Fruit fly (Drosophila melanogaster) whole organism, embryonic: ENCODE measurements around the gene Mvd.

Experiments used
- Bteb2 ChIP-seq: fragments of 200-800 bp; sonication (Bioruptor generic); optimal IDR thresholded peaks from 2 replicates; lab custom pipeline; 2016; ENCODE audit warnings: missing biosample characterization, missing genetic modification characterization
- CG10321 ChIP-seq: fragments of 200-800 bp; sonication (Bioruptor generic); IDR thresholded peaks from 2 replicates; pipeline ENCODE4 v1.3.6; 2022; ENCODE audit warnings: missing biosample characterization, missing genetic modification characterization
- CG10979 ChIP-seq: fragments of 200-800 bp; sonication (Bioruptor generic); optimal IDR thresholded peaks from 2 replicates; lab custom pipeline; 2018; ENCODE audit warnings: missing biosample characterization, mild to moderate bottlenecking, missing genetic modification characterization, moderate library complexity
- CG11093 ChIP-seq: fragments of 200-800 bp; sonication (Bioruptor generic); IDR thresholded peaks from 3 replicates; pipeline ENCODE4 v1.3.6; 2022; ENCODE audit warnings: missing biosample characterization, missing genetic modification characterization
- CG11247 ChIP-seq: fragments of 200-800 bp; sonication (Bioruptor generic); IDR thresholded peaks from 2 replicates; pipeline ENCODE4 v1.3.6; 2022; ENCODE audit warnings: missing biosample characterization, missing genetic modification characterization
- CG11456 ChIP-seq: fragments of 200-800 bp; sonication (Bioruptor generic); IDR thresholded peaks from 3 replicates; pipeline ENCODE4 v1.3.6; 2022; ENCODE audit warnings: missing biosample characterization, missing genetic modification characterization
- CG12769 ChIP-seq: fragments of 200-800 bp; sonication (Bioruptor generic); optimal IDR thresholded peaks from 2 replicates; lab custom pipeline; 2019; ENCODE audit warnings: missing biosample characterization, mild to moderate bottlenecking, missing genetic modification characterization, moderate library complexity
- CG13894 ChIP-seq: fragments of 200-800 bp; sonication (Bioruptor generic); optimal IDR thresholded peaks from 3 replicates; lab custom pipeline; 2018; ENCODE audit warnings: missing biosample characterization, mild to moderate bottlenecking, missing genetic modification characterization, moderate library complexity
- CG14965 ChIP-seq: fragments of 200-800 bp; sonication (Bioruptor generic); optimal IDR thresholded peaks from 2 replicates; lab custom pipeline; 2016; ENCODE audit warnings: missing biosample characterization, missing genetic modification characterization, borderline replicate concordance
- CG1603 ChIP-seq: fragments of 200-800 bp; sonication (Bioruptor generic); optimal IDR thresholded peaks from 2 replicates; lab custom pipeline; 2019; ENCODE audit warnings: missing biosample characterization, mild to moderate bottlenecking, missing genetic modification characterization, moderate library complexity
- CG17829 ChIP-seq: fragments of 200-800 bp; optimal IDR thresholded peaks from 2 replicates; lab custom pipeline; 2019; ENCODE audit warnings: missing biosample characterization, mild to moderate bottlenecking, missing genetic modification characterization, moderate library complexity
- CG18011 ChIP-seq: fragments of 200-800 bp; sonication (Bioruptor generic); optimal IDR thresholded peaks from 2 replicates; lab custom pipeline; 2017; ENCODE audit warnings: missing biosample characterization, missing genetic modification characterization, mild to moderate bottlenecking, moderate library complexity, missing genotype
- CG3281 ChIP-seq: fragments of 200-800 bp; sonication (Bioruptor generic); optimal IDR thresholded peaks from 3 replicates; lab custom pipeline; 2017; ENCODE audit warnings: missing biosample characterization, mild to moderate bottlenecking, missing genetic modification characterization
- CG33557 ChIP-seq: fragments of 200-800 bp; sonication (Bioruptor generic); optimal IDR thresholded peaks from 2 replicates; lab custom pipeline; 2019; ENCODE audit warnings: missing biosample characterization, mild to moderate bottlenecking, missing genetic modification characterization, moderate library complexity
- CG6854 ChIP-seq: fragments of 200-800 bp; sonication (Bioruptor generic); optimal IDR thresholded peaks from 3 replicates; lab custom pipeline; 2017; ENCODE audit warnings: missing biosample characterization, mild to moderate bottlenecking, missing genetic modification characterization
- CrebB ChIP-seq: fragments of 200-800 bp; sonication (Bioruptor generic); optimal IDR thresholded peaks from 3 replicates; lab custom pipeline; 2018; ENCODE audit warnings: missing biosample characterization, mild to moderate bottlenecking, missing genetic modification characterization
- Doc2 ChIP-seq: fragments of 200-800 bp; sonication (Bioruptor generic); IDR thresholded peaks from 2 replicates; pipeline ENCODE4 v1.3.6; 2022; ENCODE audit warnings: missing biosample characterization, missing genetic modification characterization
- Dref ChIP-seq: fragments of 200-800 bp; sonication (Bioruptor generic); IDR thresholded peaks from 2 replicates; pipeline ENCODE4 v1.3.6; 2022; ENCODE audit warnings: missing biosample characterization, missing genetic modification characterization
- E2f2 ChIP-seq: fragments of 200-800 bp; sonication (Bioruptor generic); IDR thresholded peaks from 2 replicates; pipeline ENCODE4 v1.3.6; 2022; ENCODE audit warnings: missing biosample characterization, missing genetic modification characterization
- Fer1 ChIP-seq: fragments of 200-800 bp; sonication (Bioruptor generic); optimal IDR thresholded peaks from 2 replicates; lab custom pipeline; 2017; ENCODE audit warnings: missing biosample characterization, mild to moderate bottlenecking, missing genetic modification characterization
- Hand ChIP-seq: fragments of 200-800 bp; sonication (Bioruptor generic); optimal IDR thresholded peaks from 2 replicates; lab custom pipeline; 2017; ENCODE audit warnings: mild to moderate bottlenecking, missing biosample characterization, missing genetic modification reagents, missing genetic modification characterization
- Jarid2 ChIP-seq: fragments of 200-800 bp; sonication (Bioruptor generic); optimal IDR thresholded peaks from 3 replicates; lab custom pipeline; 2017; ENCODE audit warnings: mild to moderate bottlenecking, missing biosample characterization, missing genetic modification reagents, missing genetic modification characterization
- Kr ChIP-seq: fragments of 200-800 bp; sonication (Bioruptor generic); optimal IDR thresholded peaks from 2 replicates; lab custom pipeline; 2017; ENCODE audit warnings: missing biosample characterization, mild to moderate bottlenecking, missing genetic modification characterization
- NfI ChIP-seq: fragments of 200-800 bp; sonication (Bioruptor generic); optimal IDR thresholded peaks from 3 replicates; lab custom pipeline; 2018; ENCODE audit warnings: missing biosample characterization, mild to moderate bottlenecking, missing genetic modification characterization, moderate library complexity
- Opbp ChIP-seq: fragments of 200-800 bp; sonication (Bioruptor generic); IDR thresholded peaks from 3 replicates; pipeline ENCODE4 v1.3.6; 2022; ENCODE audit warnings: missing biosample characterization, missing genetic modification characterization; ENCODE audit not compliant: partially characterized antibody
- Poxn ChIP-seq: fragments of 200-800 bp; sonication (Bioruptor generic); IDR thresholded peaks from 2 replicates; pipeline ENCODE4 v1.3.6; 2022; ENCODE audit warnings: missing biosample characterization, missing genetic modification characterization
- Scr ChIP-seq: fragments of 200-800 bp; sonication (Bioruptor generic); IDR thresholded peaks from 2 replicates; pipeline ENCODE4 v1.3.6; 2022; ENCODE audit warnings: missing biosample characterization, missing genetic modification characterization; ENCODE audit not compliant: partially characterized antibody
- Six4 ChIP-seq: fragments of 200-800 bp; sonication (Bioruptor generic); optimal IDR thresholded peaks from 2 replicates; lab custom pipeline; 2016; ENCODE audit warnings: missing biosample characterization, missing genetic modification characterization
- ab ChIP-seq: fragments of 200-800 bp; sonication (Bioruptor generic); optimal IDR thresholded peaks from 2 replicates; lab custom pipeline; 2016; ENCODE audit warnings: missing biosample characterization, missing genetic modification characterization
- aop ChIP-seq: fragments of 200-800 bp; sonication (Bioruptor generic); IDR thresholded peaks from 2 replicates; pipeline ENCODE4 v1.3.6; 2022; ENCODE audit warnings: missing biosample characterization, missing genetic modification characterization
- br ChIP-seq: fragments of >200 bp; optimal IDR thresholded peaks from 2 replicates; lab custom pipeline; 2017
- cad ChIP-seq: fragments of >200 bp; optimal IDR thresholded peaks from 2 replicates; lab custom pipeline; 2017; ENCODE audit warnings: missing biosample characterization, missing genetic modification characterization
- cas ChIP-seq: fragments of 200-800 bp; sonication (Bioruptor generic); IDR thresholded peaks from 2 replicates; pipeline ENCODE4 v1.3.6; 2022; ENCODE audit warnings: missing biosample characterization, missing genetic modification characterization
- croc ChIP-seq: fragments of 200-800 bp; sonication (Bioruptor generic); conservative IDR thresholded peaks from 3 replicates; pipeline ENCODE4 v1.3.6; 2022; ENCODE audit warnings: missing biosample characterization, missing genetic modification characterization
- dm ChIP-seq: fragments of 200-800 bp; sonication (Bioruptor generic); optimal IDR thresholded peaks from 3 replicates; lab custom pipeline; 2016; ENCODE audit warnings: missing biosample characterization, missing genetic modification characterization
- emc ChIP-seq: fragments of 200-800 bp; sonication (Bioruptor generic); optimal IDR thresholded peaks from 2 replicates; lab custom pipeline; 2016; ENCODE audit warnings: missing biosample characterization, missing genetic modification characterization
- fru ChIP-seq: fragments of >200 bp; optimal IDR thresholded peaks from 2 replicates; lab custom pipeline; 2017
- gcm ChIP-seq: fragments of 200-800 bp; sonication (Bioruptor generic); optimal IDR thresholded peaks from 2 replicates; lab custom pipeline; 2019; ENCODE audit warnings: missing biosample characterization, mild to moderate bottlenecking, missing genetic modification characterization, moderate library complexity
- gem ChIP-seq: fragments of 200-800 bp; sonication (Bioruptor generic); optimal IDR thresholded peaks from 2 replicates; lab custom pipeline; 2019; ENCODE audit warnings: missing biosample characterization, mild to moderate bottlenecking, missing genetic modification characterization, moderate library complexity
- gfzf ChIP-seq: fragments of 200-800 bp; sonication (Bioruptor generic); optimal IDR thresholded peaks from 2 replicates; lab custom pipeline; 2016; ENCODE audit warnings: missing biosample characterization, mild to moderate bottlenecking, missing genetic modification characterization, moderate library complexity
- ham ChIP-seq: fragments of 200-800 bp; sonication (Bioruptor generic); IDR thresholded peaks from 2 replicates; pipeline ENCODE4 v1.3.6; 2022; ENCODE audit warnings: missing biosample characterization, missing genetic modification characterization
- her ChIP-seq: fragments of 200-800 bp; sonication (Bioruptor generic); optimal IDR thresholded peaks from 2 replicates; lab custom pipeline; 2016; ENCODE audit warnings: missing biosample characterization, missing genetic modification characterization
- ind ChIP-seq: fragments of 200-800 bp; sonication (Bioruptor generic); optimal IDR thresholded peaks from 3 replicates; lab custom pipeline; 2016; ENCODE audit warnings: missing biosample characterization, missing genetic modification characterization
- kay ChIP-seq: fragments of 200-800 bp; sonication (Bioruptor generic); optimal IDR thresholded peaks from 2 replicates; lab custom pipeline; 2016; ENCODE audit warnings: missing biosample characterization, missing genetic modification characterization
- lola ChIP-seq, 3 experiments: fragments of >200 bp in 2 of 3; fragments of 200-800 bp in 1 of 3; sonication (Bioruptor generic) in 1 of 3; optimal IDR thresholded peaks; 2 replicates each; lab custom pipeline; 2017 to 2019; ENCODE audit warnings: missing biosample characterization in 3 of 3, missing genetic modification characterization in 3 of 3, mild to moderate bottlenecking in 1 of 3, moderate library complexity in 1 of 3
- oc ChIP-seq: fragments of 200-800 bp; sonication (Bioruptor generic); optimal IDR thresholded peaks from 2 replicates; lab custom pipeline; 2018; ENCODE audit warnings: missing biosample characterization, mild to moderate bottlenecking, missing genetic modification characterization, moderate library complexity
- odd ChIP-seq: fragments of 200-800 bp; sonication (Bioruptor generic); optimal IDR thresholded peaks from 2 replicates; lab custom pipeline; 2017; ENCODE audit warnings: missing biosample characterization, mild to moderate bottlenecking, missing genetic modification characterization
- repo ChIP-seq: fragments of 200-800 bp; sonication (Bioruptor generic); optimal IDR thresholded peaks from 2 replicates; lab custom pipeline; 2016; ENCODE audit warnings: missing biosample characterization, missing genetic modification characterization
- schlank ChIP-seq: fragments of 200-800 bp; sonication (Bioruptor generic); optimal IDR thresholded peaks from 2 replicates; lab custom pipeline; 2018; ENCODE audit warnings: missing biosample characterization, mild to moderate bottlenecking, missing genetic modification characterization
- seq ChIP-seq: fragments of 200-800 bp; sonication (Bioruptor generic); IDR thresholded peaks from 2 replicates; pipeline ENCODE4 v1.3.6; 2022; ENCODE audit warnings: missing biosample characterization, missing genetic modification characterization
- trh ChIP-seq: fragments of 200-800 bp; sonication (Bioruptor generic); optimal IDR thresholded peaks from 2 replicates; lab custom pipeline; 2016; ENCODE audit warnings: missing biosample characterization, missing genetic modification characterization
- vvl ChIP-seq: fragments of 200-800 bp; sonication (Bioruptor generic); IDR thresholded peaks from 2 replicates; pipeline ENCODE4 v1.3.6; 2022; ENCODE audit warnings: missing biosample characterization, missing genetic modification characterization

Mvd gene

dm6 chrX:15738890-15739550 lies 9.9 kb upstream of the Mvd start, which contains the start of the genes CG11679 and CG8206 (continued):
- no peak for TF ChIP-seq seq (GFP tag; lab: Robert Waterston, UW)
- TF ChIP-seq E2f2 (GFP tag; lab: Robert Waterston, UW), result 0 out of 2 replicates have a peak, but pooled peaks have one; percentile 17
- TF ChIP-seq Scr, result peak; percentile 54
- TF ChIP-seq dm (GFP tag; lab: Kevin White, UChicago), result no peak
- no peak for TF ChIP-seq vvl
- TF ChIP-seq trh (GFP tag; lab: Kevin White, UChicago), result no peak
- TF ChIP-seq Dref, result peak; percentile 73
- TF ChIP-seq Six4 (GFP tag; lab: Kevin White, UChicago), result no peak
- no peak for TF ChIP-seq gcm
- no peak for TF ChIP-seq Doc2
- no peak for TF ChIP-seq br (lab: Kevin White, UChicago)
- TF ChIP-seq schlank, result no peak
- no peak for TF ChIP-seq croc (GFP tag; lab: Robert Waterston, UW)
- TF ChIP-seq Jarid2 (GFP tag; lab: Kevin White, UChicago), result no peak
- TF ChIP-seq Opbp (GFP tag; lab: Robert Waterston, UW), result no peak
- TF ChIP-seq odd (GFP tag; lab: Kevin White, UChicago), result no peak
- no peak for TF ChIP-seq CG11456 (GFP tag; lab: Robert Waterston, UW)
- TF ChIP-seq CG1603 (tag; lab: Kevin White, UChicago), result peak; percentile 62
- TF ChIP-seq Kr (GFP tag; lab: Kevin White, UChicago), result no peak
- TF ChIP-seq fru (lab: Kevin White, UChicago), result no peak
- no peak for TF ChIP-seq ab (GFP tag; lab: Kevin White, UChicago)
- peak; percentile 14 for TF ChIP-seq her (GFP tag; lab: Kevin White, UChicago)
- peak; percentile 23 for TF ChIP-seq CG17829
- TF ChIP-seq aop (GFP tag; lab: Robert Waterston, UW), result no peak
- TF ChIP-seq Poxn (GFP tag; lab: Robert Waterston, UW), result no peak
- no peak for TF ChIP-seq cad (GFP tag; lab: Kevin White, UChicago)
- no peak for TF ChIP-seq CG18011 (GFP tag; lab: Kevin White, UChicago)
- peak; percentile 6 for TF ChIP-seq CG13894 (tag; lab: Kevin White, UChicago)
- TF ChIP-seq kay, result no peak
- no peak for TF ChIP-seq CG10321
- TF ChIP-seq Hand, result no peak
- TF ChIP-seq CG12769 (tag; lab: Kevin White, UChicago), result no peak
- TF ChIP-seq CG3281 (GFP tag; lab: Kevin White, UChicago), result peak; percentile 15
- TF ChIP-seq ind (GFP tag; lab: Kevin White, UChicago), result peak; percentile 30
- peak; percentile 39 for TF ChIP-seq NfI (GFP tag; lab: Kevin White, UChicago)
- TF ChIP-seq, all 482 proteins: peak for 161

- TF ChIP-seq Bteb2 (GFP tag; lab: Kevin White, UChicago) (peak; percentile 52), CG11093 (GFP tag; lab: Robert Waterston, UW) (no peak), Fer1 (GFP tag; lab: Kevin White, UChicago) (peak; percentile 85), lola (GFP tag; optimal IDR thresholded peaks at IDR 0.05; lab: Kevin White, UChicago) (peak in 1 of 3 experiments; percentile 25), repo (GFP tag; lab: Kevin White, UChicago) (no peak), CG14965 (no peak), CG33557 (no peak), ham (peak; percentile 38; the same call in 1 of the 2 replicates), emc (GFP tag; lab: Kevin White, UChicago) (peak; percentile 17), oc (no peak), cas (GFP tag; lab: Robert Waterston, UW) (peak; percentile 73), CG10979 (tag; lab: Kevin White, UChicago) (peak; percentile 50), gfzf (no peak), CG6854 (peak; percentile 55), CrebB (tag; lab: Kevin White, UChicago) (peak; percentile 50), CG11247 (GFP tag; lab: Robert Waterston, UW) (peak; percentile 64), gem (tag; lab: Kevin White, UChicago) (peak; percentile 81)
Observed at dm6 chrX:15740288-15740726, 8.7 kb upstream of the Mvd start.
